Fruit fly (Drosophila melanogaster) whole organism, embryonic: ENCODE measurements around the gene Ptx1.

Source experiments
- CG10274 ChIP-seq: fragments of 200-800 bp; sonication (Bioruptor generic); optimal IDR thresholded peaks from 3 replicates; lab custom pipeline; 2017; ENCODE audit warnings: missing biosample characterization, mild to moderate bottlenecking, missing genetic modification characterization
- CG10979 ChIP-seq: fragments of 200-800 bp; sonication (Bioruptor generic); optimal IDR thresholded peaks from 2 replicates; lab custom pipeline; 2018; ENCODE audit warnings: missing biosample characterization, mild to moderate bottlenecking, missing genetic modification characterization, moderate library complexity
- CG11085 ChIP-seq: fragments of 200-800 bp; sonication (Bioruptor generic); IDR thresholded peaks from 2 replicates; pipeline ENCODE4 v1.3.6; 2022; ENCODE audit warnings: missing biosample characterization, missing genetic modification characterization
- CG11247 ChIP-seq: fragments of 200-800 bp; sonication (Bioruptor generic); IDR thresholded peaks from 2 replicates; pipeline ENCODE4 v1.3.6; 2022; ENCODE audit warnings: missing biosample characterization, missing genetic modification characterization
- CG11723 ChIP-seq: fragments of 200-800 bp; sonication (Bioruptor generic); optimal IDR thresholded peaks from 2 replicates; lab custom pipeline; 2017; ENCODE audit warnings: missing biosample characterization, mild to moderate bottlenecking, missing genetic modification characterization
- CG12236 ChIP-seq: fragments of 200-800 bp; sonication (Bioruptor generic); optimal IDR thresholded peaks from 2 replicates; lab custom pipeline; 2016; ENCODE audit warnings: missing biosample characterization, missing genetic modification characterization
- CG13424 ChIP-seq: fragments of 200-800 bp; sonication (Bioruptor generic); optimal IDR thresholded peaks from 2 replicates; lab custom pipeline; 2019; ENCODE audit warnings: missing biosample characterization, mild to moderate bottlenecking, missing genetic modification characterization, moderate library complexity
- CG14667 ChIP-seq: fragments of 200-800 bp; sonication (Bioruptor generic); IDR thresholded peaks from 2 replicates; pipeline ENCODE4 v1.3.6; 2022; ENCODE audit warnings: missing biosample characterization, missing genetic modification characterization
- CG15011 ChIP-seq: fragments of 200-800 bp; sonication (Bioruptor generic); optimal IDR thresholded peaks from 3 replicates; lab custom pipeline; 2018; ENCODE audit warnings: missing biosample characterization, mild to moderate bottlenecking, missing genetic modification characterization
- CG15696 ChIP-seq: fragments of 200-800 bp; sonication (Bioruptor generic); optimal IDR thresholded peaks from 2 replicates; lab custom pipeline; 2019; ENCODE audit warnings: missing biosample characterization, mild to moderate bottlenecking, missing genetic modification characterization, moderate library complexity
- CG17361 ChIP-seq: fragments of 200-800 bp; sonication (Bioruptor generic); IDR thresholded peaks from 3 replicates; pipeline ENCODE4 v1.3.6; 2022; ENCODE audit warnings: missing biosample characterization, missing genetic modification characterization
- CG18764 ChIP-seq: fragments of 200-800 bp; sonication (Bioruptor generic); optimal IDR thresholded peaks from 3 replicates; lab custom pipeline; 2016; ENCODE audit warnings: missing biosample characterization, missing genetic modification characterization
- CG30020 ChIP-seq: fragments of 200-800 bp; optimal IDR thresholded peaks from 2 replicates; lab custom pipeline; 2019; ENCODE audit warnings: missing biosample characterization, mild to moderate bottlenecking, missing genetic modification characterization, moderate library complexity
- CG31441 ChIP-seq: fragments of 200-800 bp; sonication (Bioruptor generic); IDR thresholded peaks from 2 replicates; pipeline ENCODE4 v1.3.6; 2022; ENCODE audit warnings: missing biosample characterization, missing genetic modification characterization
- CG7271 ChIP-seq: fragments of 200-800 bp; sonication (Bioruptor generic); optimal IDR thresholded peaks from 2 replicates; lab custom pipeline; 2018; ENCODE audit warnings: missing biosample characterization, mild to moderate bottlenecking, missing genetic modification characterization, moderate library complexity
- CG9876 ChIP-seq: fragments of 200-800 bp; sonication (Bioruptor generic); optimal IDR thresholded peaks from 2 replicates; lab custom pipeline; 2016; ENCODE audit warnings: missing biosample characterization, missing genetic modification characterization
- CTCF ChIP-seq: fragments of 200-800 bp; sonication (Bioruptor generic); optimal IDR thresholded peaks from 2 replicates; lab custom pipeline; 2017; ENCODE audit warnings: missing biosample characterization, mild to moderate bottlenecking, missing genetic modification characterization, moderate library complexity
- CrebB ChIP-seq: fragments of 200-800 bp; sonication (Bioruptor generic); optimal IDR thresholded peaks from 3 replicates; lab custom pipeline; 2018; ENCODE audit warnings: missing biosample characterization, mild to moderate bottlenecking, missing genetic modification characterization
- E2f1 ChIP-seq: fragments of 200-800 bp; sonication (Bioruptor generic); IDR thresholded peaks from 2 replicates; pipeline ENCODE4 v1.3.6; 2022; ENCODE audit warnings: missing biosample characterization, missing genetic modification characterization
- Ets65A ChIP-seq: fragments of 200-800 bp; sonication (Bioruptor generic); peaks from one replicate; lab custom pipeline; 2016; ENCODE audit warnings: missing biosample characterization, missing genetic modification characterization
- Gsc ChIP-seq: fragments of 200-800 bp; sonication (Bioruptor generic); IDR thresholded peaks from 2 replicates; pipeline ENCODE4 v1.3.6; 2022; ENCODE audit warnings: missing biosample characterization, missing genetic modification characterization
- Hey ChIP-seq: fragments of 200-800 bp; sonication (Bioruptor generic); optimal IDR thresholded peaks from 3 replicates; lab custom pipeline; 2018; ENCODE audit warnings: missing biosample characterization, mild to moderate bottlenecking, missing genetic modification characterization
- Kr ChIP-seq: fragments of 200-800 bp; sonication (Bioruptor generic); optimal IDR thresholded peaks from 2 replicates; lab custom pipeline; 2017; ENCODE audit warnings: missing biosample characterization, mild to moderate bottlenecking, missing genetic modification characterization
- Oli ChIP-seq: fragments of 200-800 bp; sonication (Bioruptor generic); optimal IDR thresholded peaks from 2 replicates; lab custom pipeline; 2018; ENCODE audit warnings: missing biosample characterization, mild to moderate bottlenecking, missing genetic modification characterization, moderate library complexity
- Rx ChIP-seq: fragments of 200-800 bp; sonication (Bioruptor generic); IDR thresholded peaks from 2 replicates; pipeline ENCODE4 v1.3.6; 2022; ENCODE audit warnings: missing biosample characterization, missing genetic modification characterization
- Scr ChIP-seq: fragments of 200-800 bp; sonication (Bioruptor generic); IDR thresholded peaks from 2 replicates; pipeline ENCODE4 v1.3.6; 2022; ENCODE audit warnings: missing biosample characterization, missing genetic modification characterization; ENCODE audit not compliant: partially characterized antibody
- Six4 ChIP-seq: fragments of 200-800 bp; sonication (Bioruptor generic); optimal IDR thresholded peaks from 2 replicates; lab custom pipeline; 2016; ENCODE audit warnings: missing biosample characterization, missing genetic modification characterization
- Taf1 ChIP-seq: fragments of 200-800 bp; sonication (Bioruptor generic); IDR thresholded peaks from 2 replicates; pipeline ENCODE4 v1.3.6; 2022; ENCODE audit warnings: missing biosample characterization, missing genetic modification characterization
- Trl ChIP-seq, 3 experiments: fragments of >200 bp in 2 of 3; fragments of 200-800 bp in 1 of 3; sonication (Bioruptor generic) in 1 of 3; optimal IDR thresholded peaks; 2 replicates in 1 of 3; 3 replicates in 2 of 3; lab custom pipeline; 2016 to 2017; ENCODE audit warnings: missing biosample characterization in 1 of 3, missing genetic modification characterization in 1 of 3
- Vsx1 ChIP-seq: fragments of 200-800 bp; sonication (Bioruptor generic); optimal IDR thresholded peaks from 2 replicates; lab custom pipeline; 2017; ENCODE audit warnings: missing biosample characterization, mild to moderate bottlenecking, missing genetic modification characterization, missing genetic modification reagents
- ac ChIP-seq: fragments of 200-800 bp; sonication (Bioruptor generic); optimal IDR thresholded peaks from 3 replicates; lab custom pipeline; 2017; ENCODE audit warnings: missing biosample characterization, mild to moderate bottlenecking, missing genetic modification characterization
- amos ChIP-seq: fragments of 200-800 bp; sonication (Bioruptor generic); IDR thresholded peaks from 2 replicates; pipeline ENCODE4 v1.3.6; 2022; ENCODE audit warnings: missing biosample characterization, missing genetic modification characterization; ENCODE audit not compliant: partially characterized antibody
- ara ChIP-seq: fragments of 200-800 bp; sonication (Bioruptor generic); IDR thresholded peaks from 2 replicates; pipeline ENCODE4 v1.3.6; 2022; ENCODE audit warnings: missing biosample characterization, missing genetic modification characterization
- bab2 ChIP-seq: fragments of 200-800 bp; sonication (Bioruptor generic); optimal IDR thresholded peaks from 2 replicates; lab custom pipeline; 2016; ENCODE audit warnings: missing biosample characterization, missing genetic modification characterization
- chm ChIP-seq: fragments of 200-800 bp; sonication (Bioruptor generic); IDR thresholded peaks from 2 replicates; pipeline ENCODE4 v1.3.6; 2022; ENCODE audit warnings: missing biosample characterization, missing genetic modification characterization
- ci ChIP-seq: fragments of 200-800 bp; sonication (Bioruptor generic); IDR thresholded peaks from 3 replicates; pipeline ENCODE4 v1.3.6; 2022; ENCODE audit warnings: missing biosample characterization, missing genetic modification characterization
- croc ChIP-seq: fragments of 200-800 bp; sonication (Bioruptor generic); conservative IDR thresholded peaks from 3 replicates; pipeline ENCODE4 v1.3.6; 2022; ENCODE audit warnings: missing biosample characterization, missing genetic modification characterization
- gem ChIP-seq: fragments of 200-800 bp; sonication (Bioruptor generic); optimal IDR thresholded peaks from 2 replicates; lab custom pipeline; 2019; ENCODE audit warnings: missing biosample characterization, mild to moderate bottlenecking, missing genetic modification characterization, moderate library complexity
- gsb-n ChIP-seq: fragments of 200-800 bp; sonication (Bioruptor generic); optimal IDR thresholded peaks from 3 replicates; lab custom pipeline; 2018; ENCODE audit warnings: missing biosample characterization, mild to moderate bottlenecking, missing genetic modification characterization
- jigr1 ChIP-seq: fragments of 200-800 bp; sonication (Bioruptor generic); IDR thresholded peaks from 3 replicates; pipeline ENCODE4 v1.3.6; 2022; ENCODE audit warnings: missing biosample characterization, missing genetic modification characterization
- jumu ChIP-seq: fragments of 200-800 bp; sonication (Bioruptor generic); optimal IDR thresholded peaks from 3 replicates; lab custom pipeline; 2016; ENCODE audit warnings: missing biosample characterization, missing genetic modification characterization
- lola ChIP-seq, 3 experiments: fragments of >200 bp in 2 of 3; fragments of 200-800 bp in 1 of 3; sonication (Bioruptor generic) in 1 of 3; optimal IDR thresholded peaks; 2 replicates each; lab custom pipeline; 2017 to 2019; ENCODE audit warnings: missing biosample characterization in 3 of 3, missing genetic modification characterization in 3 of 3, mild to moderate bottlenecking in 1 of 3, moderate library complexity in 1 of 3
- nau ChIP-seq: fragments of 200-800 bp; sonication (Bioruptor generic); optimal IDR thresholded peaks from 3 replicates; lab custom pipeline; 2017; ENCODE audit warnings: missing biosample characterization, mild to moderate bottlenecking, missing genetic modification characterization, missing genetic modification reagents
- odd ChIP-seq: fragments of 200-800 bp; sonication (Bioruptor generic); optimal IDR thresholded peaks from 2 replicates; lab custom pipeline; 2017; ENCODE audit warnings: missing biosample characterization, mild to moderate bottlenecking, missing genetic modification characterization
- salm ChIP-seq: fragments of 200-800 bp; sonication (Bioruptor generic); optimal IDR thresholded peaks from 2 replicates; lab custom pipeline; 2018; ENCODE audit warnings: missing biosample characterization, mild to moderate bottlenecking, missing genetic modification characterization
- slbo ChIP-seq: fragments of 200-800 bp; sonication (Bioruptor generic); IDR thresholded peaks from 2 replicates; pipeline ENCODE4 v1.3.6; 2022; ENCODE audit warnings: missing biosample characterization, missing genetic modification characterization
- slou ChIP-seq: fragments of 200-800 bp; sonication (Bioruptor generic); optimal IDR thresholded peaks from 3 replicates; lab custom pipeline; 2016; ENCODE audit warnings: missing biosample characterization, missing genetic modification characterization
- sna ChIP-seq: fragments of 200-800 bp; sonication (Bioruptor generic); IDR thresholded peaks from 2 replicates; pipeline ENCODE4 v1.3.6; 2022; ENCODE audit warnings: missing biosample characterization, missing genetic modification characterization; ENCODE audit not compliant: partially characterized antibody
- sqz ChIP-seq: fragments of 200-800 bp; sonication (Bioruptor generic); optimal IDR thresholded peaks from 3 replicates; lab custom pipeline; 2018; ENCODE audit warnings: missing biosample characterization, mild to moderate bottlenecking, missing genetic modification characterization
- stc ChIP-seq: fragments of 200-800 bp; sonication (Bioruptor generic); IDR thresholded peaks from 2 replicates; pipeline ENCODE4 v1.3.6; 2022; ENCODE audit warnings: missing biosample characterization, missing genetic modification characterization
- trh ChIP-seq: fragments of 200-800 bp; sonication (Bioruptor generic); optimal IDR thresholded peaks from 2 replicates; lab custom pipeline; 2016; ENCODE audit warnings: missing biosample characterization, missing genetic modification characterization
- tx ChIP-seq: fragments of 200-800 bp; sonication (Bioruptor generic); optimal IDR thresholded peaks from 2 replicates; lab custom pipeline; 2016; ENCODE audit warnings: missing biosample characterization, missing genetic modification characterization

The Ptx1 gene

DNA sequence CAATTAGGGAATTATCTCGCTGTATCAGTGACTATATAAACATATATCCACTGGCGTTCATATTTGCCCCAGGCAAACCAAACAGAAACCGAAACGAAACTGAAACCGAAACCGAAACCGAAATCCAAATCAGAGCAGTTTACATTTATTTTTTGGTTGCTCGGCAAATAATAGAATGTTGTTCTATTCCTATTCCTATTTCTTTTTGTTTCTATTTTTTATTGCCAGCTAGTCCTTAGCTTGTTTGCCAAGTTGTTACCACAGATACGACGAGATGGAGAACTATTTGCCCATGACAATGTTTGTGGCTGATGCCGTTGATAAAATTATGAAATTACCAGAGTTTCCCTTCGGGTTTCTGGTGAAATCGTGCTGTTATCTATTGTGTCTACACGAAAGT, 6.3 kb downstream of the Ptx1 start (continued):
- TF ChIP-seq nau (GFP tag; lab: Kevin White, UChicago) = peak; percentile 16
- TF ChIP-seq CG14667 (GFP tag; lab: Robert Waterston, UW) = no peak
- 0 out of 3 replicates have a peak, but pooled peaks have one; percentile 9 for TF ChIP-seq CG17361
- peak; percentile 11 for TF ChIP-seq bab2 (GFP tag; lab: Kevin White, UChicago)
- TF ChIP-seq CG11085 (GFP tag; lab: Robert Waterston, UW) = no peak
- no peak for TF ChIP-seq jumu (GFP tag; lab: Kevin White, UChicago)
- no peak for TF ChIP-seq croc (GFP tag; lab: Robert Waterston, UW)
- TF ChIP-seq CG31441 (GFP tag; lab: Robert Waterston, UW) = no peak
- no peak for TF ChIP-seq amos
- peak; percentile 30 for TF ChIP-seq gem (tag; lab: Kevin White, UChicago)
- TF ChIP-seq CG11723 (GFP tag; lab: Kevin White, UChicago) = peak; percentile 3
- no peak for TF ChIP-seq CG30020 (tag; lab: Kevin White, UChicago)
- no peak for TF ChIP-seq stc
- peak in 1 of 3 experiments; percentile 56 for TF ChIP-seq lola (GFP tag; optimal IDR thresholded peaks at IDR 0.05; lab: Kevin White, UChicago)
- TF ChIP-seq Rx (GFP tag; lab: Robert Waterston, UW) = no peak
- TF ChIP-seq Kr = peak; percentile 83
- peak; percentile 2 for TF ChIP-seq salm (tag; lab: Kevin White, UChicago)
- no peak for TF ChIP-seq slou (GFP tag; lab: Kevin White, UChicago)
- peak; percentile 27 for TF ChIP-seq Vsx1 (GFP tag; lab: Kevin White, UChicago)
- TF ChIP-seq ac (GFP tag; lab: Kevin White, UChicago) = peak; percentile 68
- TF ChIP-seq sna (GFP tag; lab: Robert Waterston, UW) = no peak
- TF ChIP-seq CrebB = peak; percentile 46
- no peak for TF ChIP-seq E2f1 (GFP tag; lab: Robert Waterston, UW)
- TF ChIP-seq CG18764 (GFP tag; lab: Kevin White, UChicago) = no peak
- no peak for TF ChIP-seq CG10274 (GFP tag; lab: Kevin White, UChicago)
- peak; percentile 88 for TF ChIP-seq CG15696 (tag; lab: Kevin White, UChicago)
- no peak for TF ChIP-seq Ets65A (GFP tag; lab: Kevin White, UChicago)
- TF ChIP-seq Six4 (GFP tag; lab: Kevin White, UChicago) = no peak
- no peak for TF ChIP-seq CG10979
- TF ChIP-seq CG7271 = peak; percentile 42
- TF ChIP-seq gsb-n = peak; percentile 53
- no peak for TF ChIP-seq Oli (tag; lab: Kevin White, UChicago)
- TF ChIP-seq chm (GFP tag; lab: Robert Waterston, UW) = 0 out of 2 replicates have a peak, but pooled peaks have one; percentile 24
- peak; percentile 44 for TF ChIP-seq CG13424
- peak; percentile 3 for TF ChIP-seq CG15011 (GFP tag; lab: Kevin White, UChicago)
- peak; percentile 29 for TF ChIP-seq odd (GFP tag; lab: Kevin White, UChicago)
- no peak for TF ChIP-seq CTCF
- no peak for TF ChIP-seq slbo (GFP tag; lab: Robert Waterston, UW)
- no peak for TF ChIP-seq Hey (tag; lab: Kevin White, UChicago)
- TF ChIP-seq sqz (GFP tag; lab: Kevin White, UChicago) = peak; percentile 31
- TF ChIP-seq Trl (optimal IDR thresholded peaks at IDR 0.05; lab: Kevin White, UChicago) = no peak
- TF ChIP-seq Trl (GFP tag; optimal IDR thresholded peaks at IDR 0.05; lab: Kevin White, UChicago) = no peak
- no peak for TF ChIP-seq tx (GFP tag; lab: Kevin White, UChicago)
- no peak for TF ChIP-seq Scr (GFP tag; lab: Robert Waterston, UW)
- no peak for TF ChIP-seq CG11247 (GFP tag; lab: Robert Waterston, UW)
- no peak for TF ChIP-seq jigr1 (GFP tag; lab: Robert Waterston, UW)
- TF ChIP-seq Taf1 (GFP tag; lab: Robert Waterston, UW) = no peak
- TF ChIP-seq ci = 0 out of 3 replicates have a peak, but pooled peaks have one; percentile 27
- no peak for TF ChIP-seq CG9876 (GFP tag; lab: Kevin White, UChicago)
- TF ChIP-seq CG12236 (GFP tag; lab: Kevin White, UChicago) = peak; percentile 41
- TF ChIP-seq ara (GFP tag; lab: Robert Waterston, UW) = no peak; the same call in 1 of the 2 replicates
- TF ChIP-seq trh (GFP tag; lab: Kevin White, UChicago) = no peak
- TF ChIP-seq Gsc = no peak
